Worm (Caenorhabditis elegans) whole organism, L1 larva: ENCODE data around the gene Y7A5A.8.

Experiments
- C04F5.9 ChIP-seq: sonication (generic microtip); optimal IDR thresholded peaks from 2 replicates; lab custom pipeline; 2016; ENCODE audit warnings: missing genetic modification characterization, missing compliant biosample characterization
- aha-1 ChIP-seq: fragments of 150-350 bp; optimal IDR thresholded peaks from 2 replicates; lab custom pipeline; 2014; ENCODE audit warnings: missing biosample characterization, missing genetic modification characterization
- alr-1 ChIP-seq: fragments of 200-800 bp; sonication (Bioruptor generic); optimal IDR thresholded peaks from 2 replicates; lab custom pipeline; 2018; ENCODE audit warnings: borderline replicate concordance, mild to moderate bottlenecking, missing genetic modification characterization, missing compliant biosample characterization
- ama-1 ChIP-seq: fragments of 150-350 bp; optimal IDR thresholded peaks from 2 replicates; lab custom pipeline; 2014
- ceh-8 ChIP-seq: fragments of 200-800 bp; sonication (Bioruptor generic); optimal IDR thresholded peaks from 2 replicates; lab custom pipeline; 2018; ENCODE audit warnings: mild to moderate bottlenecking, missing genetic modification characterization, moderate library complexity, missing compliant biosample characterization
- ceh-88 ChIP-seq: fragments of 200-800 bp; sonication (Bioruptor generic); IDR thresholded peaks from 2 replicates; pipeline ENCODE4 v1.3.6; 2022; ENCODE audit warnings: missing genetic modification characterization, missing compliant biosample characterization
- dsc-1 ChIP-seq: sonication (generic microtip); optimal IDR thresholded peaks from 2 replicates; lab custom pipeline; 2016; ENCODE audit warnings: mild to moderate bottlenecking, missing genetic modification characterization, missing compliant biosample characterization
- efl-3 ChIP-seq: fragments of 200-800 bp; sonication (Bioruptor generic); optimal IDR thresholded peaks from 2 replicates; lab custom pipeline; 2018; ENCODE audit warnings: mild to moderate bottlenecking, missing genetic modification characterization, missing compliant biosample characterization
- egl-13 ChIP-seq: sonication (generic microtip); optimal IDR thresholded peaks from 2 replicates; lab custom pipeline; 2016; ENCODE audit warnings: missing genotype, missing genetic modification reagents, missing genetic modification characterization, missing compliant biosample characterization
- elt-2 ChIP-seq: sonication (generic microtip); optimal IDR thresholded peaks from 2 replicates; lab custom pipeline; 2016; ENCODE audit warnings: missing genetic modification characterization, mild to moderate bottlenecking, inconsistent platforms, missing compliant biosample characterization, missing genetic modification reagents
- elt-3 ChIP-seq, 6 experiments: fragments of 150-350 bp in 1 of 6; sonication (generic microtip); optimal IDR thresholded peaks; 2 replicates each; lab custom pipeline; 2017 to 2018; ENCODE audit warnings: missing biosample characterization in 6 of 6, missing genetic modification characterization in 6 of 6, inconsistent platforms in 1 of 6
- fkh-10 ChIP-seq: sonication (generic microtip); optimal IDR thresholded peaks from 2 replicates; lab custom pipeline; 2017; ENCODE audit warnings: missing biosample characterization, missing genetic modification reagents, missing genetic modification characterization
- fkh-4 ChIP-seq: sonication (generic microtip); optimal IDR thresholded peaks from 2 replicates; lab custom pipeline; 2016; ENCODE audit warnings: missing compliant biosample characterization, missing genetic modification characterization, borderline replicate concordance
- grh-1 ChIP-seq: fragments of 200-800 bp; sonication (Bioruptor generic); IDR thresholded peaks from 2 replicates; pipeline ENCODE4 v1.3.6; 2022; ENCODE audit warnings: missing genetic modification reagents, missing genetic modification characterization, missing compliant biosample characterization
- hlh-4 ChIP-seq: sonication (generic microtip); optimal IDR thresholded peaks from 2 replicates; lab custom pipeline; 2016; ENCODE audit warnings: mild to moderate bottlenecking, missing genetic modification characterization, missing compliant biosample characterization
- irx-1 ChIP-seq: sonication (generic microtip); optimal IDR thresholded peaks from 2 replicates; lab custom pipeline; 2016; ENCODE audit warnings: missing genetic modification characterization, missing compliant biosample characterization
- isw-1 ChIP-seq: fragments of 200-800 bp; sonication (Bioruptor generic); IDR thresholded peaks from 2 replicates; pipeline ENCODE4 v1.3.6; 2022; ENCODE audit warnings: missing genetic modification characterization, missing compliant biosample characterization
- lin-14 ChIP-seq: fragments of 200-800 bp; sonication (Bioruptor generic); optimal IDR thresholded peaks from 2 replicates; lab custom pipeline; 2018; ENCODE audit warnings: mild to moderate bottlenecking, missing genetic modification characterization, moderate library complexity, missing compliant biosample characterization
- lin-35 ChIP-seq, 2 experiments: fragments of 150-350 bp; optimal IDR thresholded peaks; 2 replicates each; lab custom pipeline; 2014; ENCODE audit warnings: missing biosample characterization in 2 of 2, missing genetic modification characterization in 2 of 2, missing genetic modification reagents in 2 of 2
- lin-39 ChIP-seq: fragments of 150-350 bp; optimal IDR thresholded peaks from 2 replicates; lab custom pipeline; 2014; ENCODE audit warnings: missing biosample characterization, missing genetic modification reagents, missing genetic modification characterization
- lsy-2 ChIP-seq, 2 experiments: fragments of 150-350 bp; optimal IDR thresholded peaks; 2 replicates each; lab custom pipeline; 2014; ENCODE audit warnings: missing biosample characterization in 2 of 2, missing genetic modification characterization in 2 of 2
- mab-9 ChIP-seq: fragments of 200-800 bp; sonication (Bioruptor generic); IDR thresholded peaks from 2 replicates; pipeline ENCODE4 v1.3.6; 2022; ENCODE audit warnings: missing genetic modification reagents, missing genetic modification characterization, missing compliant biosample characterization
- mdl-1 ChIP-seq, 2 experiments: fragments of 150-350 bp; optimal IDR thresholded peaks; 2 replicates each; lab custom pipeline; 2014 to 2017; ENCODE audit warnings: missing biosample characterization in 2 of 2, missing genetic modification characterization in 2 of 2, inconsistent platforms in 1 of 2
- mef-2 ChIP-seq: fragments of 150-350 bp; optimal IDR thresholded peaks from 2 replicates; lab custom pipeline; 2014; ENCODE audit warnings: missing biosample characterization, missing genetic modification characterization
- mep-1 ChIP-seq: fragments of 150-350 bp; optimal IDR thresholded peaks from 2 replicates; lab custom pipeline; 2014; ENCODE audit warnings: missing biosample characterization, missing genetic modification characterization
- nhr-11 ChIP-seq: fragments of 150-350 bp; optimal IDR thresholded peaks from 2 replicates; lab custom pipeline; 2014; ENCODE audit warnings: missing biosample characterization, missing genetic modification characterization
- nhr-12 ChIP-seq: sonication (generic microtip); optimal IDR thresholded peaks from 2 replicates; lab custom pipeline; 2017; ENCODE audit warnings: missing biosample characterization, missing genetic modification characterization
- nhr-20 ChIP-seq: sonication (generic microtip); optimal IDR thresholded peaks from 2 replicates; lab custom pipeline; 2016; ENCODE audit warnings: mild to moderate bottlenecking, missing genetic modification characterization, missing compliant biosample characterization
- nhr-28 ChIP-seq: fragments of 150-350 bp; optimal IDR thresholded peaks from 2 replicates; lab custom pipeline; 2014; ENCODE audit warnings: missing biosample characterization, missing genetic modification characterization
- nhr-47 ChIP-seq: sonication (generic microtip); optimal IDR thresholded peaks from 2 replicates; lab custom pipeline; 2016; ENCODE audit warnings: mild to moderate bottlenecking, missing genetic modification characterization, moderate library complexity, missing compliant biosample characterization
- nhr-71 ChIP-seq: sonication (generic microtip); optimal IDR thresholded peaks from 2 replicates; lab custom pipeline; 2016; ENCODE audit warnings: mild to moderate bottlenecking, missing genetic modification characterization, moderate library complexity, missing compliant biosample characterization
- nhr-77 ChIP-seq: fragments of 150-350 bp; optimal IDR thresholded peaks from 2 replicates; lab custom pipeline; 2014; ENCODE audit warnings: missing biosample characterization, missing genetic modification characterization
- nhr-85 ChIP-seq: sonication (generic microtip); peaks from one replicate; lab custom pipeline; 2016; ENCODE audit warnings: missing genetic modification characterization, inconsistent platforms, missing compliant biosample characterization
- pag-3 ChIP-seq: sonication (generic microtip); optimal IDR thresholded peaks from 2 replicates; lab custom pipeline; 2017; ENCODE audit warnings: missing genetic modification characterization, mild to moderate bottlenecking, missing compliant biosample characterization, antibody characterized with exemption, borderline replicate concordance; ENCODE audit not compliant: insufficient read depth
- pax-3 ChIP-seq: fragments of 200-800 bp; sonication (Bioruptor generic); optimal IDR thresholded peaks from 2 replicates; lab custom pipeline; 2018; ENCODE audit warnings: mild to moderate bottlenecking, missing genetic modification characterization, moderate library complexity, missing compliant biosample characterization
- pqm-1 ChIP-seq: sonication (generic microtip); optimal IDR thresholded peaks from 3 replicates; lab custom pipeline; 2017; ENCODE audit warnings: missing biosample characterization, missing genetic modification characterization
- rnt-1 ChIP-seq: sonication (generic microtip); optimal IDR thresholded peaks from 2 replicates; lab custom pipeline; 2016; ENCODE audit warnings: mild to moderate bottlenecking, missing genetic modification characterization, moderate library complexity, missing compliant biosample characterization
- skn-1 ChIP-seq: fragments of 150-350 bp; optimal IDR thresholded peaks from 2 replicates; lab custom pipeline; 2014; ENCODE audit warnings: missing biosample characterization, missing genetic modification characterization
- snpc-4 ChIP-seq: fragments of 150-350 bp; optimal IDR thresholded peaks from 2 replicates; lab custom pipeline; 2014; ENCODE audit warnings: missing biosample characterization, missing genetic modification characterization
- snu-23 ChIP-seq: sonication (generic microtip); optimal IDR thresholded peaks from 2 replicates; lab custom pipeline; 2016; ENCODE audit warnings: missing genetic modification characterization, missing compliant biosample characterization
- sox-4 ChIP-seq: sonication (generic microtip); optimal IDR thresholded peaks from 2 replicates; lab custom pipeline; 2016; ENCODE audit warnings: missing genetic modification characterization, missing compliant biosample characterization
- sup-37 ChIP-seq: fragments of 200-800 bp; sonication (Bioruptor generic); optimal IDR thresholded peaks from 2 replicates; lab custom pipeline; 2018; ENCODE audit warnings: mild to moderate bottlenecking, missing genetic modification characterization, missing compliant biosample characterization
- unc-130 ChIP-seq: fragments of 150-350 bp; optimal IDR thresholded peaks from 2 replicates; lab custom pipeline; 2017; ENCODE audit warnings: missing biosample characterization, missing genetic modification characterization, inconsistent platforms
- unc-30 ChIP-seq: sonication (generic microtip); optimal IDR thresholded peaks from 2 replicates; lab custom pipeline; 2017; ENCODE audit warnings: missing biosample characterization, missing genetic modification characterization
- unc-98 ChIP-seq: fragments of 200-800 bp; sonication (Bioruptor generic); IDR thresholded peaks from 2 replicates; pipeline ENCODE4 v1.3.6; 2022; ENCODE audit warnings: missing genetic modification characterization, missing compliant biosample characterization
- xbp-1 ChIP-seq: sonication (generic microtip); optimal IDR thresholded peaks from 2 replicates; lab custom pipeline; 2016; ENCODE audit warnings: missing genetic modification characterization, missing compliant biosample characterization
- zag-1 ChIP-seq: fragments of 150-350 bp; optimal IDR thresholded peaks from 2 replicates; lab custom pipeline; 2014; ENCODE audit warnings: missing biosample characterization, missing genetic modification characterization
- zip-4 ChIP-seq: fragments of 200-800 bp; sonication (Bioruptor generic); optimal IDR thresholded peaks from 2 replicates; lab custom pipeline; 2018; ENCODE audit warnings: mild to moderate bottlenecking, missing genetic modification characterization, moderate library complexity, missing compliant biosample characterization

Y7A5A.8 gene

ce11 chrX:15841086-15841622 is 18.9 kb downstream of the Y7A5A.8 start, which contains the start of gene serp-1.1 (continued):
- TF ChIP-seq lin-14 (GFP tag; lab: Kevin White, UChicago) (peak; percentile 100), dsc-1 (tag; lab: Kevin White, UChicago) (peak; percentile 97), nhr-47 (tag; lab: Kevin White, UChicago) (peak; percentile 99), fkh-10 (GFP tag; lab: Kevin White, UChicago) (peak; percentile 92), sox-4 (peak; percentile 65), isw-1 (peak; percentile 94), lin-39 (tag; lab: Kevin White, UChicago) (peak; percentile 91), aha-1 (tag; lab: Kevin White, UChicago) (peak; percentile 88), alr-1 (tag; lab: Kevin White, UChicago) (no peak), elt-3 (tag; optimal IDR thresholded peaks at IDR 0.05; lab: Kevin White, UChicago) (peak; percentile 89 to 99 (median 98)), zip-4 (GFP tag; lab: Kevin White, UChicago) (peak; percentile 91), fkh-4 (no peak), snpc-4 (peak; percentile 90), nhr-12 (tag; lab: Kevin White, UChicago) (peak; percentile 32), unc-30 (tag; lab: Kevin White, UChicago) (no peak), nhr-20 (tag; lab: Kevin White, UChicago) (peak; percentile 100), C04F5.9 (tag; lab: Kevin White, UChicago) (peak; percentile 85), unc-98 (GFP tag; lab: Robert Waterston, UW) (peak; percentile 53; the same call in 1 of the 2 replicates), mep-1 (tag; lab: Kevin White, UChicago) (peak; percentile 97), lin-35 (GFP tag; optimal IDR thresholded peaks at IDR 0.05; lab: Kevin White, UChicago) (peak; percentile 87 to 93), mab-9 (peak; percentile 91), zag-1 (peak; percentile 81), ama-1 (peak; percentile 55), sup-37 (GFP tag; lab: Kevin White, UChicago) (peak; percentile 96), skn-1 (peak; percentile 94), snu-23 (peak; percentile 99), rnt-1 (tag; lab: Kevin White, UChicago) (peak; percentile 99), mdl-1 (tag; optimal IDR thresholded peaks at IDR 0.05; lab: Kevin White, UChicago) (peak; percentile 55 to 98), irx-1 (tag; lab: Kevin White, UChicago) (peak; percentile 95), grh-1 (GFP tag; lab: Robert Waterston, UW) (peak; percentile 98), pax-3 (tag; lab: Kevin White, UChicago) (peak; percentile 91), unc-130 (tag; lab: Kevin White, UChicago) (peak; percentile 96), xbp-1 (peak; percentile 98), nhr-77 (peak; percentile 98), pag-3 (tag; lab: Kevin White, UChicago) (no peak), egl-13 (tag; lab: Kevin White, UChicago) (peak; percentile 97), nhr-85 (tag; lab: Kevin White, UChicago) (peak; percentile 100), nhr-28 (no peak)
- TF ChIP-seq, all 84 proteins: peak for 69

ce11 chrX:15842492-15842891 is 20.2 kb downstream of the Y7A5A.8 start:
- TF ChIP-seq lsy-2 (tag; optimal IDR thresholded peaks at IDR 0.05; lab: Kevin White, UChicago) (peak; percentile 8 to 31), grh-1 (GFP tag; lab: Robert Waterston, UW) (no peak), lin-35 (GFP tag; optimal IDR thresholded peaks at IDR 0.05; lab: Kevin White, UChicago) (no peak), ceh-8 (no peak), ceh-88 (GFP tag; lab: Robert Waterston, UW) (no peak), nhr-47 (tag; lab: Kevin White, UChicago) (peak; percentile 10), pqm-1 (tag; lab: Kevin White, UChicago) (no peak), ama-1 (no peak), nhr-85 (tag; lab: Kevin White, UChicago) (peak; percentile 2), nhr-11 (tag; lab: Kevin White, UChicago) (no peak), nhr-71 (tag; lab: Kevin White, UChicago) (peak; percentile 58), elt-2 (tag; lab: Kevin White, UChicago) (peak; percentile 67), hlh-4 (no peak), mef-2 (no peak), efl-3 (GFP tag; lab: Kevin White, UChicago) (no peak)
